Fruit fly (Drosophila melanogaster) whole organism, embryonic: ENCODE data around the gene ebd1.

Experiments used
- Bgb ChIP-seq: fragments of 200-800 bp; sonication (Bioruptor generic); IDR thresholded peaks from 2 replicates; pipeline ENCODE4 v1.3.6; 2022; ENCODE audit warnings: missing biosample characterization, missing genetic modification characterization; ENCODE audit not compliant: partially characterized antibody
- CG10267 ChIP-seq: fragments of 200-800 bp; sonication (Bioruptor generic); optimal IDR thresholded peaks from 2 replicates; lab custom pipeline; 2018; ENCODE audit warnings: missing biosample characterization, mild to moderate bottlenecking, missing genetic modification characterization, moderate library complexity
- CG10431 ChIP-seq: fragments of 200-800 bp; sonication (Bioruptor generic); optimal IDR thresholded peaks from 3 replicates; lab custom pipeline; 2018; ENCODE audit warnings: missing biosample characterization, mild to moderate bottlenecking, missing genetic modification characterization
- CG14710 ChIP-seq: fragments of 200-800 bp; sonication (Bioruptor generic); optimal IDR thresholded peaks from 3 replicates; lab custom pipeline; 2019; ENCODE audit warnings: missing biosample characterization, mild to moderate bottlenecking, missing genetic modification characterization, moderate library complexity
- CG15514 ChIP-seq: fragments of 200-800 bp; sonication (Bioruptor generic); optimal IDR thresholded peaks from 3 replicates; lab custom pipeline; 2017; ENCODE audit warnings: missing biosample characterization, missing genetic modification characterization, mild to moderate bottlenecking, moderate library complexity, missing genetic modification reagents
- CG16813 ChIP-seq: fragments of 200-800 bp; sonication (Bioruptor generic); IDR thresholded peaks from 3 replicates; pipeline ENCODE4 v1.3.6; 2022; ENCODE audit warnings: missing biosample characterization, missing genetic modification characterization; ENCODE audit not compliant: partially characterized antibody
- CG17829 ChIP-seq: fragments of 200-800 bp; optimal IDR thresholded peaks from 2 replicates; lab custom pipeline; 2019; ENCODE audit warnings: missing biosample characterization, mild to moderate bottlenecking, missing genetic modification characterization, moderate library complexity
- CG18011 ChIP-seq: fragments of 200-800 bp; sonication (Bioruptor generic); optimal IDR thresholded peaks from 2 replicates; lab custom pipeline; 2017; ENCODE audit warnings: missing biosample characterization, missing genetic modification characterization, mild to moderate bottlenecking, moderate library complexity, missing genotype
- CG2116 ChIP-seq: fragments of 200-800 bp; sonication (Bioruptor generic); optimal IDR thresholded peaks from 3 replicates; lab custom pipeline; 2018; ENCODE audit warnings: missing biosample characterization, mild to moderate bottlenecking, missing genetic modification characterization
- CG33213 ChIP-seq: fragments of 200-800 bp; sonication (Bioruptor generic); optimal IDR thresholded peaks from 3 replicates; lab custom pipeline; 2016; ENCODE audit warnings: missing biosample characterization, missing genetic modification characterization
- CG3407 ChIP-seq: fragments of 200-800 bp; sonication (Bioruptor generic); optimal IDR thresholded peaks from 2 replicates; lab custom pipeline; 2018; ENCODE audit warnings: missing biosample characterization, mild to moderate bottlenecking, missing genetic modification characterization
- CG4617 ChIP-seq: fragments of 200-800 bp; sonication (Bioruptor generic); optimal IDR thresholded peaks from 3 replicates; lab custom pipeline; 2016; ENCODE audit warnings: missing biosample characterization, missing genetic modification characterization, borderline replicate concordance
- CG4854 ChIP-seq: fragments of 200-800 bp; sonication (Bioruptor generic); optimal IDR thresholded peaks from 2 replicates; lab custom pipeline; 2016; ENCODE audit warnings: missing biosample characterization, missing genetic modification characterization, inconsistent platforms
- CG7963 ChIP-seq: fragments of 200-800 bp; sonication (Bioruptor generic); IDR thresholded peaks from 3 replicates; pipeline ENCODE4 v1.3.6; 2022; ENCODE audit warnings: missing biosample characterization, missing genetic modification characterization; ENCODE audit not compliant: partially characterized antibody
- Dll ChIP-seq: fragments of 200-800 bp; sonication (Bioruptor generic); IDR thresholded peaks from 4 replicates; pipeline ENCODE4 v1.3.6; 2022; ENCODE audit warnings: missing biosample characterization, missing genetic modification characterization; ENCODE audit not compliant: partially characterized antibody
- Dp ChIP-seq: fragments of 200-800 bp; sonication (Bioruptor generic); optimal IDR thresholded peaks from 2 replicates; lab custom pipeline; 2018; ENCODE audit warnings: missing biosample characterization, mild to moderate bottlenecking, missing genetic modification characterization, moderate library complexity
- Dref ChIP-seq: fragments of 200-800 bp; sonication (Bioruptor generic); IDR thresholded peaks from 2 replicates; pipeline ENCODE4 v1.3.6; 2022; ENCODE audit warnings: missing biosample characterization, missing genetic modification characterization
- Fer1 ChIP-seq: fragments of 200-800 bp; sonication (Bioruptor generic); optimal IDR thresholded peaks from 2 replicates; lab custom pipeline; 2017; ENCODE audit warnings: missing biosample characterization, mild to moderate bottlenecking, missing genetic modification characterization
- HLH4C ChIP-seq: fragments of 200-800 bp; sonication (Bioruptor generic); IDR thresholded peaks from 3 replicates; pipeline ENCODE4 v1.3.6; 2022; ENCODE audit warnings: missing biosample characterization, missing genetic modification characterization; ENCODE audit not compliant: partially characterized antibody
- Lpt ChIP-seq: fragments of >200 bp; optimal IDR thresholded peaks from 2 replicates; lab custom pipeline; 2018; ENCODE audit warnings: missing biosample characterization, missing genetic modification characterization
- MBD-R2 ChIP-seq: fragments of 200-800 bp; sonication (Bioruptor generic); IDR thresholded peaks from 2 replicates; pipeline ENCODE4 v1.3.6; 2022; ENCODE audit warnings: missing biosample characterization, missing genetic modification characterization
- MESR4 ChIP-seq: fragments of 200-800 bp; sonication (Bioruptor generic); optimal IDR thresholded peaks from 2 replicates; lab custom pipeline; 2018; ENCODE audit warnings: missing biosample characterization, mild to moderate bottlenecking, missing genetic modification characterization, moderate library complexity
- Opbp ChIP-seq: fragments of 200-800 bp; sonication (Bioruptor generic); IDR thresholded peaks from 3 replicates; pipeline ENCODE4 v1.3.6; 2022; ENCODE audit warnings: missing biosample characterization, missing genetic modification characterization; ENCODE audit not compliant: partially characterized antibody
- Sry-δ ChIP-seq: fragments of 200-800 bp; sonication (Bioruptor generic); optimal IDR thresholded peaks from 2 replicates; lab custom pipeline; 2016; ENCODE audit warnings: missing biosample characterization, missing genetic modification characterization
- amos ChIP-seq: fragments of 200-800 bp; sonication (Bioruptor generic); IDR thresholded peaks from 2 replicates; pipeline ENCODE4 v1.3.6; 2022; ENCODE audit warnings: missing biosample characterization, missing genetic modification characterization; ENCODE audit not compliant: partially characterized antibody
- ato ChIP-seq: fragments of 200-800 bp; sonication (Bioruptor generic); IDR thresholded peaks from 2 replicates; pipeline ENCODE4 v1.3.6; 2022; ENCODE audit warnings: missing biosample characterization, missing genetic modification characterization; ENCODE audit not compliant: partially characterized antibody
- cg ChIP-seq: fragments of 200-800 bp; sonication (Bioruptor generic); optimal IDR thresholded peaks from 3 replicates; lab custom pipeline; 2019; ENCODE audit warnings: missing biosample characterization, mild to moderate bottlenecking, missing genetic modification characterization, moderate library complexity
- chif ChIP-seq, 2 experiments: fragments of 200-800 bp; sonication (Bioruptor generic); optimal IDR thresholded peaks; 3 replicates each; lab custom pipeline; 2016; ENCODE audit warnings: missing biosample characterization in 2 of 2, missing genetic modification characterization in 2 of 2
- chinmo ChIP-seq: fragments of 200-800 bp; sonication (Bioruptor generic); IDR thresholded peaks from 4 replicates; pipeline ENCODE4 v1.3.6; 2022; ENCODE audit warnings: missing biosample characterization, missing genetic modification characterization; ENCODE audit not compliant: partially characterized antibody
- crp ChIP-seq, 2 experiments: fragments of 200-800 bp; sonication (Bioruptor generic); optimal IDR thresholded peaks; 2 replicates in 1 of 2; 3 replicates in 1 of 2; lab custom pipeline; 2017; ENCODE audit warnings: missing biosample characterization in 2 of 2, missing genetic modification characterization in 2 of 2, mild to moderate bottlenecking in 1 of 2, moderate library complexity in 1 of 2
- ewg ChIP-seq: fragments of 200-800 bp; sonication (Bioruptor generic); optimal IDR thresholded peaks from 3 replicates; lab custom pipeline; 2017; ENCODE audit warnings: mild to moderate bottlenecking, missing biosample characterization, missing genetic modification reagents, missing genetic modification characterization
- hb ChIP-seq: fragments of 200-800 bp; sonication (Bioruptor generic); IDR thresholded peaks from 3 replicates; pipeline ENCODE4 v1.3.6; 2022; ENCODE audit warnings: missing biosample characterization, missing genetic modification characterization; ENCODE audit not compliant: partially characterized antibody
- hbn ChIP-seq: fragments of 200-800 bp; sonication (Bioruptor generic); IDR thresholded peaks from 2 replicates; pipeline ENCODE4 v1.3.6; 2022; ENCODE audit warnings: missing biosample characterization, missing genetic modification characterization; ENCODE audit not compliant: partially characterized antibody
- kay ChIP-seq: fragments of 200-800 bp; sonication (Bioruptor generic); optimal IDR thresholded peaks from 2 replicates; lab custom pipeline; 2016; ENCODE audit warnings: missing biosample characterization, missing genetic modification characterization
- knrl ChIP-seq: fragments of 200-800 bp; sonication (Bioruptor generic); IDR thresholded peaks from 3 replicates; pipeline ENCODE4 v1.3.6; 2022; ENCODE audit warnings: missing biosample characterization, missing genetic modification characterization; ENCODE audit not compliant: partially characterized antibody
- nerfin-1 ChIP-seq: fragments of 200-800 bp; sonication (Bioruptor generic); optimal IDR thresholded peaks from 3 replicates; lab custom pipeline; 2019; ENCODE audit warnings: missing biosample characterization, mild to moderate bottlenecking, missing genetic modification characterization, moderate library complexity
- nerfin-2 ChIP-seq: fragments of 200-800 bp; sonication (Bioruptor generic); IDR thresholded peaks from 2 replicates; pipeline ENCODE4 v1.3.6; 2022; ENCODE audit warnings: missing biosample characterization, missing genetic modification characterization; ENCODE audit not compliant: partially characterized antibody
- onecut ChIP-seq: fragments of 200-800 bp; sonication (Bioruptor generic); IDR thresholded peaks from 2 replicates; pipeline ENCODE4 v1.3.6; 2022; ENCODE audit warnings: missing biosample characterization, missing genetic modification characterization
- phol ChIP-seq: fragments of 200-800 bp; sonication (Bioruptor generic); optimal IDR thresholded peaks from 3 replicates; lab custom pipeline; 2018; ENCODE audit warnings: missing biosample characterization, mild to moderate bottlenecking, missing genetic modification characterization, moderate library complexity
- pzg ChIP-seq: fragments of 200-800 bp; sonication (Bioruptor generic); optimal IDR thresholded peaks from 3 replicates; lab custom pipeline; 2018; ENCODE audit warnings: missing biosample characterization, mild to moderate bottlenecking, missing genetic modification characterization, moderate library complexity
- sd ChIP-seq: fragments of 200-800 bp; sonication (Bioruptor generic); optimal IDR thresholded peaks from 3 replicates; lab custom pipeline; 2018; ENCODE audit warnings: missing biosample characterization, mild to moderate bottlenecking, missing genetic modification characterization, moderate library complexity
- sna ChIP-seq: fragments of 200-800 bp; sonication (Bioruptor generic); IDR thresholded peaks from 2 replicates; pipeline ENCODE4 v1.3.6; 2022; ENCODE audit warnings: missing biosample characterization, missing genetic modification characterization; ENCODE audit not compliant: partially characterized antibody
- tna ChIP-seq: fragments of 200-800 bp; sonication (Bioruptor generic); IDR thresholded peaks from 2 replicates; pipeline ENCODE4 v1.3.6; 2022; ENCODE audit warnings: missing biosample characterization, missing genetic modification characterization; ENCODE audit not compliant: partially characterized antibody
- trem ChIP-seq: fragments of 200-800 bp; optimal IDR thresholded peaks from 3 replicates; lab custom pipeline; 2019; ENCODE audit warnings: missing biosample characterization, mild to moderate bottlenecking, missing genetic modification characterization, moderate library complexity
- vnd ChIP-seq: fragments of 200-800 bp; sonication (Bioruptor generic); IDR thresholded peaks from 3 replicates; pipeline ENCODE4 v1.3.6; 2022; ENCODE audit warnings: missing biosample characterization, missing genetic modification characterization; ENCODE audit not compliant: partially characterized antibody
- zen2 ChIP-seq: fragments of 200-800 bp; sonication (Bioruptor generic); IDR thresholded peaks from 3 replicates; pipeline ENCODE4 v1.3.6; 2022; ENCODE audit warnings: missing biosample characterization, missing genetic modification characterization; ENCODE audit not compliant: partially characterized antibody

Gene ebd1

dm6 chr3L:652637-653036 is 32.7 kb downstream of the ebd1 start, which contains the start of gene CG3402 (continued):
- TF ChIP-seq chif (GFP tag; optimal IDR thresholded peaks at IDR 0.05; lab: Kevin White, UChicago) (no peak), CG17829 (tag; lab: Kevin White, UChicago) (peak; percentile 14), CG10431 (GFP tag; lab: Kevin White, UChicago) (no peak), nerfin-1 (tag; lab: Kevin White, UChicago) (peak; percentile 19), HLH4C (GFP tag; lab: Robert Waterston, UW) (peak; percentile 85), hbn (GFP tag; lab: Robert Waterston, UW) (peak; percentile 67), kay (GFP tag; lab: Kevin White, UChicago) (no peak), CG7963 (GFP tag; lab: Robert Waterston, UW) (peak; percentile 62; the same call in 2 of the 3 replicates), Dref (GFP tag; lab: Robert Waterston, UW) (peak; percentile 84), CG2116 (peak; percentile 72), hb (peak; percentile 62; the same call in 1 of the 3 replicates), MESR4 (GFP tag; lab: Kevin White, UChicago) (peak; percentile 93), tna (peak; percentile 75), zen2 (GFP tag; lab: Robert Waterston, UW) (peak; percentile 76), nerfin-2 (peak; percentile 53; the same call in 1 of the 2 replicates), Opbp (GFP tag; lab: Robert Waterston, UW) (peak; percentile 68; the same call in 2 of the 3 replicates), ato (GFP tag; lab: Robert Waterston, UW) (0 out of 2 replicates have a peak, but pooled peaks have one; percentile 21), CG10267 (peak; percentile 33), CG4854 (no peak), knrl (peak; percentile 54; the same call in 1 of the 3 replicates), CG4617 (GFP tag; lab: Kevin White, UChicago) (peak; percentile 67), Sry-δ (GFP tag; lab: Kevin White, UChicago) (peak; percentile 45), trem (tag; lab: Kevin White, UChicago) (peak; percentile 38), vnd (GFP tag; lab: Robert Waterston, UW) (peak; percentile 65), CG18011 (no peak), Dp (peak; percentile 79), phol (tag; lab: Kevin White, UChicago) (peak; percentile 7), Dll (GFP tag; lab: Robert Waterston, UW) (peak; percentile 81), CG3407 (GFP tag; lab: Kevin White, UChicago) (no peak), CG33213 (GFP tag; lab: Kevin White, UChicago) (no peak), sna (GFP tag; lab: Robert Waterston, UW) (peak; percentile 71), Lpt (GFP tag; lab: Kevin White, UChicago) (no peak), amos (peak; percentile 74), chinmo (GFP tag; lab: Robert Waterston, UW) (peak; percentile 77; the same call in 2 of the 4 replicates), pzg (GFP tag; lab: Kevin White, UChicago) (peak; percentile 55), CG16813 (GFP tag; lab: Robert Waterston, UW) (peak; percentile 68), Fer1 (GFP tag; lab: Kevin White, UChicago) (peak; percentile 7), sd (tag; lab: Kevin White, UChicago) (peak; percentile 11), crp (GFP tag; optimal IDR thresholded peaks at IDR 0.05; lab: Kevin White, UChicago) (peak in 1 of 2 experiments; percentile 40), Bgb (peak; percentile 73), CG15514 (GFP tag; lab: Kevin White, UChicago) (no peak), MBD-R2 (GFP tag; lab: Robert Waterston, UW) (peak; percentile 84), CG14710 (tag; lab: Kevin White, UChicago) (peak; percentile 14), onecut (GFP tag; lab: Robert Waterston, UW) (peak; percentile 67; the same call in 1 of the 2 replicates), cg (GFP tag; lab: Kevin White, UChicago) (peak; percentile 75), ewg (GFP tag; lab: Kevin White, UChicago) (no peak)
